Worm (Caenorhabditis elegans) whole organism, young adult: Measurements from ENCODE around the gene yap-1.

ENCODE experiments used
- B0035.1 ChIP-seq: sonication (generic microtip); optimal IDR thresholded peaks from 2 replicates; lab custom pipeline; 2016; ENCODE audit warnings: missing genetic modification characterization, mild to moderate bottlenecking, missing compliant biosample characterization, missing genotype, missing genetic modification reagents
- B0336.3 ChIP-seq: fragments of 200-800 bp; sonication (Bioruptor generic); IDR thresholded peaks from 2 replicates; pipeline ENCODE4 v1.3.6; 2022; ENCODE audit warnings: missing genetic modification characterization, missing compliant biosample characterization
- F23B12.7 ChIP-seq: sonication (generic microtip); optimal IDR thresholded peaks from 2 replicates; lab custom pipeline; 2017; ENCODE audit warnings: missing genetic modification characterization, mild to moderate bottlenecking, missing compliant biosample characterization, antibody characterized with exemption, moderate library complexity; ENCODE audit not compliant: insufficient read depth
- F49E8.2 ChIP-seq: sonication (generic microtip); optimal IDR thresholded peaks from 3 replicates; lab custom pipeline; 2017; ENCODE audit warnings: missing genetic modification characterization, mild to moderate bottlenecking, missing compliant biosample characterization, antibody characterized with exemption, moderate library complexity; ENCODE audit not compliant: insufficient read depth
- F55B11.4 ChIP-seq: sonication (generic microtip); optimal IDR thresholded peaks from 2 replicates; lab custom pipeline; 2016; ENCODE audit warnings: missing compliant biosample characterization, missing genetic modification characterization, borderline replicate concordance; ENCODE audit not compliant: insufficient read depth
- K11D2.4 ChIP-seq: fragments of 200-800 bp; sonication (Bioruptor generic); IDR thresholded peaks from 2 replicates; pipeline ENCODE4 v1.3.6; 2022; ENCODE audit warnings: missing genetic modification reagents, missing genetic modification characterization, missing compliant biosample characterization
- T07F8.4 ChIP-seq: sonication (generic microtip); optimal IDR thresholded peaks from 2 replicates; lab custom pipeline; 2016; ENCODE audit warnings: mild to moderate bottlenecking, missing genetic modification characterization, moderate library complexity, missing compliant biosample characterization
- Y53F4B.3 ChIP-seq: fragments of 200-800 bp; sonication (Bioruptor generic); IDR thresholded peaks from 2 replicates; pipeline ENCODE4 v1.3.6; 2022; ENCODE audit warnings: missing genetic modification reagents, missing genetic modification characterization, missing compliant biosample characterization
- Y79H2A.3 ChIP-seq: fragments of 200-800 bp; sonication (Bioruptor generic); conservative IDR thresholded peaks from 2 replicates; pipeline ENCODE4 v1.3.6; 2022; ENCODE audit warnings: missing genetic modification reagents, missing genetic modification characterization, missing compliant biosample characterization
- ZK185.1 ChIP-seq: sonication (generic microtip); optimal IDR thresholded peaks from 2 replicates; lab custom pipeline; 2016; ENCODE audit warnings: mild to moderate bottlenecking, missing genetic modification characterization, missing compliant biosample characterization; ENCODE audit not compliant: poor library complexity, severe bottlenecking
- ama-1 ChIP-seq, 3 experiments: fragments of 150-350 bp in 1 of 3; sonication (generic microtip) in 2 of 3; optimal IDR thresholded peaks; 2 replicates each; lab custom pipeline; 2014 to 2018; ENCODE audit warnings: missing biosample characterization in 2 of 3, missing genetic modification characterization in 2 of 3, missing genetic modification reagents in 2 of 3
- atf-7 ChIP-seq: sonication (generic microtip); optimal IDR thresholded peaks from 2 replicates; lab custom pipeline; 2017; ENCODE audit warnings: mild to moderate bottlenecking, missing genetic modification characterization, missing compliant biosample characterization
- cebp-2 ChIP-seq: fragments of 200-800 bp; sonication (Bioruptor generic); IDR thresholded peaks from 2 replicates; pipeline ENCODE4 v1.3.6; 2022; ENCODE audit warnings: missing genetic modification characterization, missing compliant biosample characterization
- ceh-40 ChIP-seq: fragments of 200-800 bp; sonication (Bioruptor generic); IDR thresholded peaks from 2 replicates; pipeline ENCODE4 v1.3.6; 2022; ENCODE audit warnings: missing genetic modification characterization, missing compliant biosample characterization
- ceh-58 ChIP-seq: fragments of 200-800 bp; sonication (Bioruptor generic); IDR thresholded peaks from 2 replicates; pipeline ENCODE4 v1.3.6; 2022; ENCODE audit warnings: missing genetic modification characterization, missing compliant biosample characterization
- die-1 ChIP-seq: sonication (generic microtip); optimal IDR thresholded peaks from 2 replicates; lab custom pipeline; 2016; ENCODE audit warnings: missing genotype, mild to moderate bottlenecking, missing genetic modification characterization, missing compliant biosample characterization
- dox-1 ChIP-seq: fragments of 200-800 bp; sonication (Bioruptor generic); IDR thresholded peaks from 2 replicates; pipeline ENCODE4 v1.3.6; 2022; ENCODE audit warnings: missing genetic modification reagents, missing genetic modification characterization, missing compliant biosample characterization
- egl-44 ChIP-seq: fragments of 200-800 bp; sonication (Bioruptor generic); IDR thresholded peaks from 2 replicates; pipeline ENCODE4 v1.3.6; 2022; ENCODE audit warnings: missing genetic modification reagents, missing genetic modification characterization, missing compliant biosample characterization
- egrh-3 ChIP-seq: fragments of 200-800 bp; sonication (Bioruptor generic); IDR thresholded peaks from 2 replicates; pipeline ENCODE4 v1.3.6; 2022; ENCODE audit warnings: missing genetic modification reagents, missing genetic modification characterization, missing compliant biosample characterization
- him-1 ChIP-seq: sonication (generic microtip); optimal IDR thresholded peaks from 2 replicates; lab custom pipeline; 2016; ENCODE audit warnings: missing genotype, missing genetic modification reagents, missing genetic modification characterization, missing compliant biosample characterization
- hlh-12 ChIP-seq: sonication (generic microtip); optimal IDR thresholded peaks from 2 replicates; lab custom pipeline; 2016; ENCODE audit warnings: missing genetic modification characterization, missing compliant biosample characterization
- hmg-1.2 ChIP-seq: fragments of 200-800 bp; sonication (Bioruptor generic); IDR thresholded peaks from 2 replicates; pipeline ENCODE4 v1.3.6; 2022; ENCODE audit warnings: missing genetic modification reagents, missing genetic modification characterization, missing compliant biosample characterization
- hmg-20 ChIP-seq: fragments of 200-800 bp; sonication (Bioruptor generic); IDR thresholded peaks from 2 replicates; pipeline ENCODE4 v1.3.6; 2022; ENCODE audit warnings: missing genetic modification reagents, missing genetic modification characterization, missing compliant biosample characterization
- hrde-1 ChIP-seq: sonication (generic microtip); optimal IDR thresholded peaks from 2 replicates; lab custom pipeline; 2016; ENCODE audit warnings: missing genetic modification characterization, mild to moderate bottlenecking, missing compliant biosample characterization, moderate library complexity, missing genotype, missing genetic modification reagents, borderline replicate concordance
- hsf-1 ChIP-seq: fragments of 200-800 bp; sonication (Bioruptor generic); IDR thresholded peaks from 2 replicates; pipeline ENCODE4 v1.3.6; 2022; ENCODE audit warnings: missing genetic modification reagents, missing genetic modification characterization, missing compliant biosample characterization
- lag-1 ChIP-seq: fragments of 200-800 bp; sonication (Bioruptor generic); IDR thresholded peaks from 2 replicates; pipeline ENCODE4 v1.3.6; 2022; ENCODE audit warnings: missing genetic modification reagents, missing genetic modification characterization, missing compliant biosample characterization
- let-607 ChIP-seq, 2 experiments: fragments of 200-800 bp in 1 of 2; sonication (Bioruptor generic) in 1 of 2; sonication (generic microtip) in 1 of 2; optimal IDR thresholded peaks; 2 replicates each; lab custom pipeline; 2016 to 2018; ENCODE audit warnings: mild to moderate bottlenecking in 2 of 2, missing compliant biosample characterization in 2 of 2, missing genetic modification characterization in 2 of 2, moderate library complexity in 2 of 2, missing genotype in 1 of 2
- lin-26 ChIP-seq: fragments of 200-800 bp; sonication (Bioruptor generic); IDR thresholded peaks from 2 replicates; pipeline ENCODE4 v1.3.6; 2022; ENCODE audit warnings: missing genetic modification reagents, missing genetic modification characterization, missing compliant biosample characterization
- lsy-27 ChIP-seq: sonication (generic microtip); optimal IDR thresholded peaks from 2 replicates; lab custom pipeline; 2017; ENCODE audit warnings: missing genetic modification characterization, mild to moderate bottlenecking, missing compliant biosample characterization, antibody characterized with exemption, missing genotype, borderline replicate concordance; ENCODE audit not compliant: insufficient read depth
- nfya-2 ChIP-seq: fragments of 200-800 bp; sonication (Bioruptor generic); IDR thresholded peaks from 2 replicates; pipeline ENCODE4 v1.3.6; 2022; ENCODE audit warnings: missing genetic modification reagents, missing genetic modification characterization, missing compliant biosample characterization
- nhr-179 ChIP-seq: sonication (generic microtip); optimal IDR thresholded peaks from 2 replicates; lab custom pipeline; 2016; ENCODE audit warnings: mild to moderate bottlenecking, missing genetic modification characterization, missing compliant biosample characterization
- rcor-1 ChIP-seq: fragments of 200-800 bp; sonication (Bioruptor generic); IDR thresholded peaks from 2 replicates; pipeline ENCODE4 v1.3.6; 2022; ENCODE audit warnings: missing genetic modification reagents, missing genetic modification characterization, missing compliant biosample characterization
- rec-8 ChIP-seq, 2 experiments: sonication (generic microtip); optimal IDR thresholded peaks; 2 replicates each; lab custom pipeline; 2016; ENCODE audit warnings: mild to moderate bottlenecking in 2 of 2, missing genetic modification characterization in 2 of 2, missing genetic modification reagents in 2 of 2, missing genotype in 2 of 2, missing biosample characterization in 1 of 2, missing compliant biosample characterization in 1 of 2, moderate library complexity in 1 of 2
- rpc-1 ChIP-seq, 2 experiments: fragments of 150-350 bp in 1 of 2; sonication (generic microtip) in 1 of 2; optimal IDR thresholded peaks; 2 replicates each; lab custom pipeline; 2014 to 2018; ENCODE audit warnings: missing biosample characterization in 1 of 2, missing genetic modification characterization in 1 of 2, missing genetic modification reagents in 1 of 2, missing genotype in 1 of 2
- sdz-38 ChIP-seq: sonication (generic microtip); optimal IDR thresholded peaks from 2 replicates; lab custom pipeline; 2016; ENCODE audit warnings: missing genotype, missing genetic modification characterization, missing compliant biosample characterization
- snpc-1.1 ChIP-seq: sonication (generic microtip); optimal IDR thresholded peaks from 2 replicates; lab custom pipeline; 2017; ENCODE audit warnings: missing genetic modification characterization, mild to moderate bottlenecking, missing compliant biosample characterization, antibody characterized with exemption, moderate library complexity, missing genotype, missing genetic modification reagents; ENCODE audit not compliant: insufficient read depth
- snpc-1.3 ChIP-seq: sonication (generic microtip); optimal IDR thresholded peaks from 2 replicates; lab custom pipeline; 2017; ENCODE audit warnings: missing genetic modification characterization, mild to moderate bottlenecking, missing compliant biosample characterization, antibody characterized with exemption, moderate library complexity, missing genotype, missing genetic modification reagents; ENCODE audit not compliant: insufficient read depth
- snpc-4 ChIP-seq, 5 experiments: fragments of 150-350 bp in 1 of 5; sonication (generic microtip) in 4 of 5; optimal IDR thresholded peaks; 2 replicates each; lab custom pipeline; 2014 to 2018; ENCODE audit warnings: missing genetic modification characterization in 5 of 5, missing biosample characterization in 3 of 5, antibody characterized with exemption in 2 of 5, mild to moderate bottlenecking in 2 of 5, missing compliant biosample characterization in 2 of 5, missing genotype in 2 of 5, moderate library complexity in 2 of 5, missing genetic modification reagents in 1 of 5
- tbp1 ChIP-seq: fragments of 200-800 bp; sonication (Bioruptor generic); optimal IDR thresholded peaks from 2 replicates; lab custom pipeline; 2018; ENCODE audit warnings: mild to moderate bottlenecking, missing genetic modification characterization, missing compliant biosample characterization
- tlf-1 ChIP-seq: fragments of 200-800 bp; sonication (Bioruptor generic); optimal IDR thresholded peaks from 2 replicates; lab custom pipeline; 2018; ENCODE audit warnings: mild to moderate bottlenecking, missing genetic modification characterization, missing compliant biosample characterization
- ztf-18 ChIP-seq: sonication (generic microtip); optimal IDR thresholded peaks from 2 replicates; lab custom pipeline; 2016; ENCODE audit warnings: missing genotype, mild to moderate bottlenecking, missing genetic modification characterization, missing compliant biosample characterization
- ztf-25 ChIP-seq: fragments of 200-800 bp; sonication (Bioruptor generic); IDR thresholded peaks from 2 replicates; pipeline ENCODE4 v1.3.6; 2022; ENCODE audit warnings: missing genetic modification reagents, missing genetic modification characterization, missing compliant biosample characterization
- ztf-26 ChIP-seq: sonication (generic microtip); optimal IDR thresholded peaks from 2 replicates; lab custom pipeline; 2017; ENCODE audit warnings: missing genetic modification characterization, missing compliant biosample characterization

yap-1 gene

DNA sequence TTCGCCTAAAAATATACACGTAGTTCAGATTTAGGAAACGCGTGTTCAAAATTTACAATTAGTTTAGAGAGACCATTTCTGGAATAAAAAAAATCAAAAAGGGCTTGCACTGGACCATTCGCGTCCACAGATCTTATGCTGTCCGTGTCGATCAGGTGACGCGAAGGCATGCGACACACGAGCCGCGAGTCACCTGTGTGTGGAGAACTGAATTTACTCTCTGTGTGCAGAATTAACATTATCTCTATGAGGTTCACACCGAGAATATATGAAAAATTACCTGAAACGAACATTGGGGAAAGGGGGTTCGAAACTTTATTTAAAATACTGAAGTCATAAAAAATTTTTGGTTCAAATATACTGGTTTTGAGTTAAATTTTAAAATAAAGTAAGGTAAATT, 36.0 kb downstream of the yap-1 start:
- TF ChIP-seq dox-1 (no peak), T07F8.4 (tag; lab: Kevin White, UChicago) (no peak), K11D2.4 (GFP tag; lab: Robert Waterston, UW) (no peak), lsy-27 (no peak), hsf-1 (GFP tag; lab: Robert Waterston, UW) (no peak), lag-1 (no peak), ZK185.1 (tag; lab: Kevin White, UChicago) (no peak), Y79H2A.3 (GFP tag; lab: Robert Waterston, UW) (no peak), B0336.3 (GFP tag; lab: Robert Waterston, UW) (no peak), atf-7 (no peak), snpc-1.1 (tag; lab: Kevin White, UChicago) (no peak), nfya-2 (no peak), F23B12.7 (tag; lab: Kevin White, UChicago) (no peak)

DNA sequence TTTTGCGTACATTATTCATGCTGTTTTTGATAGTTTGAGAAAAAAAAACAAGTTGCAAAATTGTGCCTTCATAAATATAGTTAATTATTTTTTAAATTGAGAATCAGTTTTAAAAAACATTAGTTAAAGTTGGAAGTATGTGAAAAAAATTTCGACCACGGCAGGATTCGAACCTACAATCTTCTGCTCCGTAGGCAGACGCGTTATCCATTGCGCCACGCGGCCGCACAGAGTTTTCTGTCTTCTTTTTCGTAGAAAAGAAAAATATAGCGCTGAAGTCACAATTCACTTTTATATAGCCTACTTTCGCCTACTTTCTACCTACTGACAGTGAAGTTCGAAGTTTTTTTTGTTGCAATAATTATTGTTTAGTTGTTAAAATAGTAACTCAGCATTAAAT, 40.1 kb downstream of the yap-1 start:
- TF ChIP-seq let-607 (tag; optimal IDR thresholded peaks at IDR 0.05; lab: Kevin White, UChicago) (peak in 1 of 2 experiments; percentile 34), snpc-1.1 (tag; lab: Kevin White, UChicago) (peak; percentile 37), hrde-1 (tag; lab: Kevin White, UChicago) (peak; percentile 57), die-1 (tag; lab: Kevin White, UChicago) (peak; percentile 84), ceh-40 (GFP tag; lab: Robert Waterston, UW) (no peak), him-1 (tag; lab: Kevin White, UChicago) (peak; percentile 86), egl-44 (GFP tag; lab: Robert Waterston, UW) (0 out of 2 replicates have a peak, but pooled peaks have one; percentile 39), hmg-1.2 (GFP tag; lab: Robert Waterston, UW) (peak; percentile 67), B0035.1 (tag; lab: Kevin White, UChicago) (peak; percentile 4), nhr-179 (tag; lab: Kevin White, UChicago) (peak; percentile 3), snpc-4 (GFP tag; optimal IDR thresholded peaks at IDR 0.05; lab: Kevin White, UChicago) (peak; percentile 78), snpc-4 (tag; optimal IDR thresholded peaks at IDR 0.05; lab: Kevin White, UChicago) (no peak), hmg-20 (GFP tag; lab: Robert Waterston, UW) (peak; percentile 23; the same call in 1 of the 2 replicates), rcor-1 (GFP tag; lab: Robert Waterston, UW) (0 out of 2 replicates have a peak, but pooled peaks have one; percentile 39), hlh-12 (no peak), ztf-26 (tag; lab: Kevin White, UChicago) (peak; percentile 40), tlf-1 (GFP tag; lab: Kevin White, UChicago) (no peak), lin-26 (GFP tag; lab: Robert Waterston, UW) (peak; percentile 90), F49E8.2 (tag; lab: Kevin White, UChicago) (peak; percentile 54), ceh-58 (GFP tag; lab: Robert Waterston, UW) (no peak), F55B11.4 (tag; lab: Kevin White, UChicago) (no peak), ZK185.1 (tag; lab: Kevin White, UChicago) (peak; percentile 72), rec-8 (tag; optimal IDR thresholded peaks at IDR 0.05; lab: Kevin White, UChicago) (peak; percentile 41 to 57), ztf-25 (GFP tag; lab: Robert Waterston, UW) (peak; percentile 75; the same call in 1 of the 2 replicates), T07F8.4 (tag; lab: Kevin White, UChicago) (peak; percentile 46), egrh-3 (no peak), ama-1 (optimal IDR thresholded peaks at IDR 0.05; lab: Kevin White, UChicago) (no peak), ama-1 (GFP tag; optimal IDR thresholded peaks at IDR 0.05; lab: Kevin White, UChicago) (peak in 1 of 2 experiments; percentile 79), Y53F4B.3 (GFP tag; lab: Robert Waterston, UW) (peak; percentile 13; the same call in 1 of the 2 replicates), snpc-1.3 (tag; lab: Kevin White, UChicago) (peak; percentile 47), ztf-18 (tag; lab: Kevin White, UChicago) (peak; percentile 55), F23B12.7 (tag; lab: Kevin White, UChicago) (peak; percentile 62), sdz-38 (tag; lab: Kevin White, UChicago) (no peak), cebp-2 (GFP tag; lab: Robert Waterston, UW) (0 out of 2 replicates have a peak, but pooled peaks have one; percentile 32), tbp1 (GFP tag; lab: Kevin White, UChicago) (peak; percentile 90), rpc-1 (optimal IDR thresholded peaks at IDR 0.05; lab: Kevin White, UChicago) (peak; percentile 81), rpc-1 (tag; optimal IDR thresholded peaks at IDR 0.05; lab: Kevin White, UChicago) (peak; percentile 96)
